Worm (Caenorhabditis elegans) whole organism, L3 larva: Measurements from ENCODE around the gene R12B2.13.
A peak's percentile ranks its signal among the peaks of the same experiment; 100 is the strongest.

Experiments
- R02D3.7 ChIP-seq: fragments of 150-350 bp; optimal IDR thresholded peaks from 2 replicates; lab custom pipeline; 2014; ENCODE audit warnings: missing biosample characterization, missing genetic modification characterization
- ZK546.5 ChIP-seq: sonication (generic microtip); optimal IDR thresholded peaks from 2 replicates; lab custom pipeline; 2017; ENCODE audit warnings: missing biosample characterization, missing genetic modification characterization
- aly-2 ChIP-seq: fragments of 150-350 bp; optimal IDR thresholded peaks from 2 replicates; lab custom pipeline; 2014; ENCODE audit warnings: missing biosample characterization, missing genetic modification characterization
- ama-1 ChIP-seq: fragments of 150-350 bp; optimal IDR thresholded peaks from 2 replicates; lab custom pipeline; 2018
- ceh-16 ChIP-seq: sonication (generic microtip); optimal IDR thresholded peaks from 2 replicates; lab custom pipeline; 2017; ENCODE audit warnings: missing biosample characterization, missing genetic modification characterization
- ceh-28 ChIP-seq: fragments of 150-350 bp; optimal IDR thresholded peaks from 2 replicates; lab custom pipeline; 2014; ENCODE audit warnings: missing biosample characterization, missing genetic modification reagents, missing genetic modification characterization
- ceh-82 ChIP-seq: fragments of 150-350 bp; optimal IDR thresholded peaks from 2 replicates; lab custom pipeline; 2014; ENCODE audit warnings: missing biosample characterization, missing genetic modification characterization
- ceh-9 ChIP-seq: sonication (generic microtip); optimal IDR thresholded peaks from 2 replicates; lab custom pipeline; 2018; ENCODE audit warnings: missing biosample characterization, missing genetic modification characterization
- daf-12 ChIP-seq: fragments of 150-350 bp; optimal IDR thresholded peaks from 2 replicates; lab custom pipeline; 2014; ENCODE audit warnings: missing biosample characterization, missing genetic modification reagents, missing genetic modification characterization
- egl-27 ChIP-seq: sonication (generic microtip); optimal IDR thresholded peaks from 4 replicates; lab custom pipeline; 2017; ENCODE audit warnings: missing biosample characterization, missing genetic modification reagents, missing genetic modification characterization
- elt-1 ChIP-seq: fragments of 150-350 bp; optimal IDR thresholded peaks from 2 replicates; lab custom pipeline; 2014; ENCODE audit warnings: missing biosample characterization, missing genetic modification characterization
- elt-2 ChIP-seq: sonication (generic microtip); optimal IDR thresholded peaks from 2 replicates; lab custom pipeline; 2016; ENCODE audit warnings: missing genetic modification reagents, mild to moderate bottlenecking, missing genetic modification characterization, missing compliant biosample characterization
- elt-3 ChIP-seq, 3 experiments: fragments of 150-350 bp in 1 of 3; sonication (generic microtip) in 2 of 3; optimal IDR thresholded peaks; 2 replicates in 2 of 3; 4 replicates in 1 of 3; lab custom pipeline; 2014 to 2017; ENCODE audit warnings: missing biosample characterization in 3 of 3, missing genetic modification characterization in 3 of 3
- eor-1 ChIP-seq, 2 experiments: fragments of 150-350 bp; optimal IDR thresholded peaks; 2 replicates each; lab custom pipeline; 2014 to 2018; ENCODE audit warnings: missing biosample characterization in 2 of 2, missing genetic modification characterization in 2 of 2
- fkh-10 ChIP-seq: sonication (generic microtip); optimal IDR thresholded peaks from 2 replicates; lab custom pipeline; 2017; ENCODE audit warnings: missing biosample characterization, missing genetic modification reagents, missing genetic modification characterization
- fkh-2 ChIP-seq: fragments of 150-350 bp; optimal IDR thresholded peaks from 2 replicates; lab custom pipeline; 2014; ENCODE audit warnings: missing biosample characterization, missing genetic modification reagents, missing genetic modification characterization
- fos-1 ChIP-seq: fragments of 150-350 bp; optimal IDR thresholded peaks from 2 replicates; lab custom pipeline; 2014; ENCODE audit warnings: missing biosample characterization, missing genetic modification characterization
- hmg-11 ChIP-seq: sonication (generic microtip); optimal IDR thresholded peaks from 2 replicates; lab custom pipeline; 2016; ENCODE audit warnings: missing genetic modification characterization, missing compliant biosample characterization
- jun-1 ChIP-seq: fragments of 150-350 bp; optimal IDR thresholded peaks from 2 replicates; lab custom pipeline; 2014; ENCODE audit warnings: missing biosample characterization, missing genetic modification reagents, missing genetic modification characterization
- lin-15B ChIP-seq: fragments of 150-350 bp; optimal IDR thresholded peaks from 2 replicates; lab custom pipeline; 2014; ENCODE audit warnings: missing biosample characterization, missing genetic modification characterization
- lin-39 ChIP-seq: fragments of 150-350 bp; optimal IDR thresholded peaks from 2 replicates; lab custom pipeline; 2018; ENCODE audit warnings: missing biosample characterization, missing genetic modification reagents, missing genetic modification characterization
- mdl-1 ChIP-seq: fragments of 150-350 bp; optimal IDR thresholded peaks from 2 replicates; lab custom pipeline; 2014; ENCODE audit warnings: missing biosample characterization, missing genetic modification characterization
- mml-1 ChIP-seq: fragments of 150-350 bp; sonication (generic microtip); optimal IDR thresholded peaks from 3 replicates; lab custom pipeline; 2014; ENCODE audit warnings: missing biosample characterization, missing genetic modification characterization
- nfya-1 ChIP-seq: sonication (generic microtip); optimal IDR thresholded peaks from 2 replicates; lab custom pipeline; 2017; ENCODE audit warnings: missing genetic modification characterization, mild to moderate bottlenecking, missing compliant biosample characterization, antibody characterized with exemption, moderate library complexity; ENCODE audit not compliant: insufficient read depth
- nhr-11 ChIP-seq: fragments of 150-350 bp; optimal IDR thresholded peaks from 2 replicates; lab custom pipeline; 2014; ENCODE audit warnings: missing biosample characterization, missing genetic modification characterization
- nhr-12 ChIP-seq: fragments of 150-350 bp; optimal IDR thresholded peaks from 2 replicates; lab custom pipeline; 2014; ENCODE audit warnings: missing biosample characterization, missing genetic modification characterization
- nhr-23 ChIP-seq: fragments of 150-350 bp; optimal IDR thresholded peaks from 2 replicates; lab custom pipeline; 2014; ENCODE audit warnings: missing biosample characterization, missing genetic modification reagents, missing genetic modification characterization
- nhr-25 ChIP-seq: sonication (generic microtip); optimal IDR thresholded peaks from 2 replicates; lab custom pipeline; 2017; ENCODE audit warnings: missing biosample characterization, missing genetic modification characterization
- nhr-28 ChIP-seq: fragments of 150-350 bp; optimal IDR thresholded peaks from 2 replicates; lab custom pipeline; 2014; ENCODE audit warnings: missing biosample characterization, missing genetic modification characterization
- nhr-43 ChIP-seq: sonication (generic microtip); optimal IDR thresholded peaks from 2 replicates; lab custom pipeline; 2016; ENCODE audit warnings: mild to moderate bottlenecking, missing genetic modification characterization, missing compliant biosample characterization; ENCODE audit not compliant: poor library complexity, severe bottlenecking
- nhr-67 ChIP-seq: fragments of 150-350 bp; optimal IDR thresholded peaks from 2 replicates; lab custom pipeline; 2014; ENCODE audit warnings: missing biosample characterization, missing genetic modification characterization
- nhr-76 ChIP-seq: fragments of 150-350 bp; sonication (generic microtip); optimal IDR thresholded peaks from 5 replicates; lab custom pipeline; 2014; ENCODE audit warnings: missing biosample characterization, missing genetic modification characterization
- nhr-77 ChIP-seq: fragments of 150-350 bp; optimal IDR thresholded peaks from 2 replicates; lab custom pipeline; 2014; ENCODE audit warnings: missing biosample characterization, missing genetic modification characterization
- pha-4 ChIP-seq: fragments of 150-350 bp; optimal IDR thresholded peaks from 2 replicates; lab custom pipeline; 2014; ENCODE audit warnings: missing biosample characterization, missing genetic modification reagents, missing genetic modification characterization
- pqm-1 ChIP-seq: fragments of 150-350 bp; optimal IDR thresholded peaks from 2 replicates; lab custom pipeline; 2017; ENCODE audit warnings: missing biosample characterization, missing genetic modification characterization, inconsistent platforms
- sea-2 ChIP-seq: fragments of 150-350 bp; sonication (generic microtip); optimal IDR thresholded peaks from 4 replicates; lab custom pipeline; 2014; ENCODE audit warnings: missing biosample characterization, missing genetic modification reagents, missing genetic modification characterization
- skn-1 ChIP-seq: fragments of 150-350 bp; optimal IDR thresholded peaks from 2 replicates; lab custom pipeline; 2014; ENCODE audit warnings: missing biosample characterization, missing genetic modification characterization
- tbx-2 ChIP-seq: sonication (generic microtip); optimal IDR thresholded peaks from 2 replicates; lab custom pipeline; 2016; ENCODE audit warnings: mild to moderate bottlenecking, missing genetic modification characterization, missing compliant biosample characterization
- zag-1 ChIP-seq: fragments of 150-350 bp; optimal IDR thresholded peaks from 2 replicates; lab custom pipeline; 2014; ENCODE audit warnings: missing biosample characterization, missing genetic modification characterization
- ztf-11 ChIP-seq: fragments of 150-350 bp; optimal IDR thresholded peaks from 2 replicates; lab custom pipeline; 2014; ENCODE audit warnings: missing biosample characterization, missing genetic modification characterization
- ztf-4 ChIP-seq: fragments of 150-350 bp; optimal IDR thresholded peaks from 2 replicates; lab custom pipeline; 2014; ENCODE audit warnings: missing biosample characterization, missing genetic modification characterization

Gene R12B2.13

ce11 chrIII:5869429-5869828 is 36.2 kb upstream of the R12B2.13 start, which contains the start of gene F01F1.15:
Gene F01F1.15 (minus strand): TSS chrIII:5869529.
- TF ChIP-seq pha-4 (tag; lab: Kevin White, UChicago) (peak; percentile 13), skn-1 (no peak)

ce11 chrIII:5868401-5868800 is 35.1 kb upstream of the R12B2.13 start, which contains the start of gene eng-1:
Gene eng-1 (minus strand): TSS chrIII:5868501.
- TF ChIP-seq nhr-76 (tag; lab: Kevin White, UChicago) (no peak), fkh-10 (GFP tag; lab: Kevin White, UChicago) (no peak), nhr-28 (no peak), hmg-11 (tag; lab: Kevin White, UChicago) (no peak), elt-3 (tag; optimal IDR thresholded peaks at IDR 0.05; lab: Kevin White, UChicago) (no peak), aly-2 (no peak), nhr-77 (tag; lab: Kevin White, UChicago) (no peak)

ce11 chrIII:5864270-5864669 is 31.0 kb upstream of the R12B2.13 start, which contains the start of gene rabn-5:
Gene rabn-5 (plus strand): TSS chrIII:5864553.
- TF ChIP-seq pha-4 (tag; lab: Kevin White, UChicago), result peak; percentile 5
- TF ChIP-seq fkh-10 (GFP tag; lab: Kevin White, UChicago), result no peak
- no peak for TF ChIP-seq ZK546.5 (tag; lab: Kevin White, UChicago)

ce11 chrIII:5863774-5864173 is 30.5 kb upstream of the R12B2.13 start, which contains the start of gene dnpp-1:
Gene dnpp-1 (minus strand): TSS chrIII:5863803.
- peak; percentile 97 for TF ChIP-seq elt-2 (tag; lab: Kevin White, UChicago)
- no peak for TF ChIP-seq lin-39 (tag; lab: Kevin White, UChicago)
- peak; percentile 61 for TF ChIP-seq pqm-1 (tag; lab: Kevin White, UChicago)

ce11 chrIII:5859008-5859407 is 25.7 kb upstream of the R12B2.13 start, which contains the start of gene dpf-4:
Gene dpf-4 (plus strand): TSS chrIII:5859308.
- TF ChIP-seq ztf-4 (tag; lab: Kevin White, UChicago) (peak; percentile 10), zag-1 (tag; lab: Kevin White, UChicago) (no peak)

ce11 chrIII:5855637-5856179 is 22.4 kb upstream of the R12B2.13 start, which contains the start of the genes cct-6 and alh-9:
Gene cct-6 (minus strand): TSS chrIII:5855687.
Gene alh-9 (plus strand): TSS chrIII:5856018.
- peak; percentile 71 for TF ChIP-seq nhr-25 (tag; lab: Kevin White, UChicago)
- no peak for TF ChIP-seq fkh-2 (tag; lab: Kevin White, UChicago)
- no peak for TF ChIP-seq ceh-82 (tag; lab: Kevin White, UChicago)
- no peak for TF ChIP-seq ceh-9 (tag; lab: Kevin White, UChicago)
- no peak for TF ChIP-seq zag-1 (tag; lab: Kevin White, UChicago)
- TF ChIP-seq lin-15B (tag; lab: Kevin White, UChicago), result peak; percentile 87
- TF ChIP-seq elt-2 (tag; lab: Kevin White, UChicago), result peak; percentile 42
- TF ChIP-seq mml-1 (tag; lab: Kevin White, UChicago), result no peak
- no peak for TF ChIP-seq eor-1 (tag; optimal IDR thresholded peaks at IDR 0.05; lab: Kevin White, UChicago)
- TF ChIP-seq ceh-16 (tag; lab: Kevin White, UChicago), result no peak
- TF ChIP-seq elt-1 (tag; lab: Kevin White, UChicago), result peak; percentile 10
- TF ChIP-seq pqm-1 (tag; lab: Kevin White, UChicago), result peak; percentile 48
- TF ChIP-seq nhr-23 (tag; lab: Kevin White, UChicago), result peak; percentile 79
- no peak for TF ChIP-seq nhr-28
- TF ChIP-seq egl-27 (tag; lab: Kevin White, UChicago), result peak; percentile 7
- no peak for TF ChIP-seq nhr-12 (tag; lab: Kevin White, UChicago)
- no peak for TF ChIP-seq ZK546.5 (tag; lab: Kevin White, UChicago)
- no peak for TF ChIP-seq aly-2
- no peak for TF ChIP-seq daf-12 (tag; lab: Kevin White, UChicago)
- peak; percentile 88 for TF ChIP-seq lin-39 (tag; lab: Kevin White, UChicago)
- TF ChIP-seq tbx-2 (tag; lab: Kevin White, UChicago), result no peak
- TF ChIP-seq R02D3.7, result peak; percentile 94
- no peak for TF ChIP-seq nhr-67
- TF ChIP-seq sea-2 (GFP tag; lab: Kevin White, UChicago), result no peak
- TF ChIP-seq ama-1 (lab: Kevin White, UChicago), result peak; percentile 82
- TF ChIP-seq ztf-11 (tag; lab: Kevin White, UChicago), result no peak
- no peak for TF ChIP-seq elt-3 (tag; optimal IDR thresholded peaks at IDR 0.05; lab: Kevin White, UChicago)
- TF ChIP-seq jun-1 (tag; lab: Kevin White, UChicago), result peak; percentile 24
- TF ChIP-seq nhr-43 (tag; lab: Kevin White, UChicago), result peak; percentile 6
- no peak for TF ChIP-seq mdl-1 (tag; lab: Kevin White, UChicago)
- no peak for TF ChIP-seq skn-1
- TF ChIP-seq ceh-28, result no peak
- TF ChIP-seq hmg-11 (tag; lab: Kevin White, UChicago), result peak; percentile 33
- no peak for TF ChIP-seq nhr-11 (tag; lab: Kevin White, UChicago)
- peak; percentile 89 for TF ChIP-seq nfya-1 (tag; lab: Kevin White, UChicago)
- no peak for TF ChIP-seq fos-1 (tag; lab: Kevin White, UChicago)
- no peak for TF ChIP-seq ztf-4 (tag; lab: Kevin White, UChicago)
- TF ChIP-seq fkh-10 (GFP tag; lab: Kevin White, UChicago), result peak; percentile 10
